Fruit fly (Drosophila melanogaster) whole organism, embryonic: ENCODE results near the gene CG34028.
A peak's percentile ranks its signal among the peaks of the same experiment; 100 is the strongest.

ENCODE experiments used
- Ada2b ChIP-seq: fragments of 200-800 bp; sonication (Bioruptor generic); IDR thresholded peaks from 2 replicates; pipeline ENCODE4 v1.3.6; 2022; ENCODE audit warnings: missing biosample characterization, missing genetic modification characterization
- CG10366 ChIP-seq: fragments of 200-800 bp; sonication (Bioruptor generic); IDR thresholded peaks from 2 replicates; pipeline ENCODE4 v1.3.6; 2022; ENCODE audit warnings: missing biosample characterization, missing genetic modification characterization
- CG10959 ChIP-seq: fragments of 200-800 bp; sonication (Bioruptor generic); IDR thresholded peaks from 2 replicates; pipeline ENCODE4 v1.3.6; 2022; ENCODE audit warnings: missing biosample characterization, missing genetic modification characterization
- CG11085 ChIP-seq: fragments of 200-800 bp; sonication (Bioruptor generic); IDR thresholded peaks from 2 replicates; pipeline ENCODE4 v1.3.6; 2022; ENCODE audit warnings: missing biosample characterization, missing genetic modification characterization
- CG11560 ChIP-seq: fragments of 200-800 bp; sonication (Bioruptor generic); IDR thresholded peaks from 3 replicates; pipeline ENCODE4 v1.3.6; 2022; ENCODE audit warnings: missing biosample characterization, missing genetic modification characterization
- CG13424 ChIP-seq: fragments of 200-800 bp; sonication (Bioruptor generic); optimal IDR thresholded peaks from 2 replicates; lab custom pipeline; 2019; ENCODE audit warnings: missing biosample characterization, mild to moderate bottlenecking, missing genetic modification characterization, moderate library complexity
- CG13775 ChIP-seq: fragments of 200-800 bp; sonication (Bioruptor generic); optimal IDR thresholded peaks from 3 replicates; lab custom pipeline; 2017; ENCODE audit warnings: missing biosample characterization, mild to moderate bottlenecking, missing genetic modification characterization
- CG15269 ChIP-seq: fragments of 200-800 bp; sonication (Bioruptor generic); optimal IDR thresholded peaks from 2 replicates; lab custom pipeline; 2018; ENCODE audit warnings: missing biosample characterization, mild to moderate bottlenecking, missing genetic modification characterization, moderate library complexity
- CG15601 ChIP-seq: fragments of 200-800 bp; sonication (Bioruptor generic); optimal IDR thresholded peaks from 3 replicates; lab custom pipeline; 2019; ENCODE audit warnings: missing biosample characterization, mild to moderate bottlenecking, missing genetic modification characterization, moderate library complexity
- CG17802 ChIP-seq: fragments of 200-800 bp; sonication (Bioruptor generic); optimal IDR thresholded peaks from 2 replicates; lab custom pipeline; 2018; ENCODE audit warnings: missing biosample characterization, mild to moderate bottlenecking, missing genetic modification characterization, moderate library complexity
- CG2889 ChIP-seq: fragments of 200-800 bp; sonication (Bioruptor generic); IDR thresholded peaks from 3 replicates; pipeline ENCODE4 v1.3.6; 2022; ENCODE audit warnings: missing biosample characterization, missing genetic modification characterization
- CG31224 ChIP-seq: fragments of 200-800 bp; sonication (Bioruptor generic); IDR thresholded peaks from 2 replicates; pipeline ENCODE4 v1.3.6; 2022; ENCODE audit warnings: missing biosample characterization, missing genetic modification characterization
- CG31365 ChIP-seq: fragments of 200-800 bp; sonication (Bioruptor generic); optimal IDR thresholded peaks from 2 replicates; lab custom pipeline; 2018; ENCODE audit warnings: missing biosample characterization, mild to moderate bottlenecking, missing genetic modification characterization
- CG6765 ChIP-seq: fragments of 200-800 bp; sonication (Bioruptor generic); optimal IDR thresholded peaks from 3 replicates; lab custom pipeline; 2017; ENCODE audit warnings: missing biosample characterization, mild to moderate bottlenecking, missing genetic modification characterization
- CG6813 ChIP-seq: fragments of 200-800 bp; sonication (Bioruptor generic); optimal IDR thresholded peaks from 2 replicates; lab custom pipeline; 2017; ENCODE audit warnings: missing biosample characterization, missing genetic modification characterization, mild to moderate bottlenecking, moderate library complexity, missing genetic modification reagents
- CG7556 ChIP-seq: fragments of 200-800 bp; sonication (Bioruptor generic); optimal IDR thresholded peaks from 2 replicates; lab custom pipeline; 2017; ENCODE audit warnings: missing biosample characterization, mild to moderate bottlenecking, missing genetic modification characterization
- CG7745 ChIP-seq: fragments of 200-800 bp; sonication (Bioruptor generic); optimal IDR thresholded peaks from 2 replicates; lab custom pipeline; 2018; ENCODE audit warnings: missing biosample characterization, mild to moderate bottlenecking, missing genetic modification characterization, moderate library complexity
- CG9215 ChIP-seq: fragments of 200-800 bp; sonication (Bioruptor generic); IDR thresholded peaks from 2 replicates; pipeline ENCODE4 v1.3.6; 2022; ENCODE audit warnings: missing biosample characterization, missing genetic modification characterization
- CG9609 ChIP-seq: fragments of 200-800 bp; sonication (Bioruptor generic); optimal IDR thresholded peaks from 3 replicates; lab custom pipeline; 2016; ENCODE audit warnings: missing biosample characterization, missing genetic modification characterization
- CG9932 ChIP-seq: fragments of 200-800 bp; sonication (Bioruptor generic); IDR thresholded peaks from 2 replicates; pipeline ENCODE4 v1.3.6; 2022; ENCODE audit warnings: missing biosample characterization, missing genetic modification characterization
- CTCF ChIP-seq: fragments of 200-800 bp; sonication (Bioruptor generic); optimal IDR thresholded peaks from 2 replicates; lab custom pipeline; 2017; ENCODE audit warnings: missing biosample characterization, mild to moderate bottlenecking, missing genetic modification characterization, moderate library complexity
- Chrac-16 ChIP-seq: fragments of 200-800 bp; sonication (Bioruptor generic); optimal IDR thresholded peaks from 3 replicates; lab custom pipeline; 2016; ENCODE audit warnings: missing biosample characterization, missing genetic modification characterization
- Dref ChIP-seq: fragments of 200-800 bp; sonication (Bioruptor generic); IDR thresholded peaks from 2 replicates; pipeline ENCODE4 v1.3.6; 2022; ENCODE audit warnings: missing biosample characterization, missing genetic modification characterization
- Fer2 ChIP-seq: fragments of 200-800 bp; sonication (Bioruptor generic); optimal IDR thresholded peaks from 2 replicates; lab custom pipeline; 2018; ENCODE audit warnings: missing biosample characterization, mild to moderate bottlenecking, missing genetic modification characterization, moderate library complexity
- Gug ChIP-seq: fragments of 200-800 bp; sonication (Bioruptor generic); IDR thresholded peaks from 4 replicates; pipeline ENCODE4 v1.3.6; 2022; ENCODE audit warnings: missing biosample characterization, missing genetic modification characterization
- Hr39 ChIP-seq: fragments of >200 bp; optimal IDR thresholded peaks from 2 replicates; lab custom pipeline; 2017
- Lhr ChIP-seq: fragments of 200-800 bp; sonication (Bioruptor generic); optimal IDR thresholded peaks from 3 replicates; lab custom pipeline; 2017; ENCODE audit warnings: mild to moderate bottlenecking, missing biosample characterization, missing genetic modification reagents, missing genetic modification characterization
- Lim3 ChIP-seq: fragments of 200-800 bp; sonication (Bioruptor generic); IDR thresholded peaks from 2 replicates; pipeline ENCODE4 v1.3.6; 2022; ENCODE audit warnings: missing biosample characterization, missing genetic modification characterization
- Pdp1 ChIP-seq, 2 experiments: fragments of 200-800 bp; sonication (Bioruptor generic); optimal IDR thresholded peaks; 3 replicates each; lab custom pipeline; 2016; ENCODE audit warnings: missing biosample characterization in 2 of 2, missing genetic modification characterization in 2 of 2, mild to moderate bottlenecking in 1 of 2, moderate library complexity in 1 of 2
- Usf ChIP-seq: fragments of 200-800 bp; sonication (Bioruptor generic); optimal IDR thresholded peaks from 2 replicates; lab custom pipeline; 2017; ENCODE audit warnings: missing genotype, missing biosample characterization, missing genetic modification characterization
- bbx ChIP-seq: fragments of 200-800 bp; sonication (Bioruptor generic); IDR thresholded peaks from 2 replicates; pipeline ENCODE4 v1.3.6; 2022; ENCODE audit warnings: missing biosample characterization, missing genetic modification characterization; ENCODE audit not compliant: partially characterized antibody
- bcd ChIP-seq: fragments of 200-800 bp; sonication (Bioruptor generic); optimal IDR thresholded peaks from 2 replicates; lab custom pipeline; 2017; ENCODE audit warnings: missing biosample characterization, mild to moderate bottlenecking, missing genetic modification characterization
- crp ChIP-seq, 2 experiments: fragments of 200-800 bp; sonication (Bioruptor generic); optimal IDR thresholded peaks; 2 replicates in 1 of 2; 3 replicates in 1 of 2; lab custom pipeline; 2017; ENCODE audit warnings: missing biosample characterization in 2 of 2, missing genetic modification characterization in 2 of 2, mild to moderate bottlenecking in 1 of 2, moderate library complexity in 1 of 2
- dan ChIP-seq: fragments of 200-800 bp; sonication (Bioruptor generic); IDR thresholded peaks from 2 replicates; pipeline ENCODE4 v1.3.6; 2022; ENCODE audit warnings: missing biosample characterization, missing genetic modification characterization
- dm ChIP-seq: fragments of 200-800 bp; sonication (Bioruptor generic); optimal IDR thresholded peaks from 3 replicates; lab custom pipeline; 2016; ENCODE audit warnings: missing biosample characterization, missing genetic modification characterization
- dmrt99B ChIP-seq: fragments of 200-800 bp; sonication (Bioruptor generic); optimal IDR thresholded peaks from 2 replicates; lab custom pipeline; 2018; ENCODE audit warnings: missing biosample characterization, mild to moderate bottlenecking, missing genetic modification characterization, moderate library complexity
- fd64A ChIP-seq: fragments of 200-800 bp; sonication (Bioruptor generic); optimal IDR thresholded peaks from 3 replicates; lab custom pipeline; 2018; ENCODE audit warnings: missing biosample characterization, mild to moderate bottlenecking, missing genetic modification characterization
- her ChIP-seq: fragments of 200-800 bp; sonication (Bioruptor generic); optimal IDR thresholded peaks from 2 replicates; lab custom pipeline; 2016; ENCODE audit warnings: missing biosample characterization, missing genetic modification characterization
- jing ChIP-seq: fragments of 200-800 bp; sonication (Bioruptor generic); optimal IDR thresholded peaks from 2 replicates; lab custom pipeline; 2018; ENCODE audit warnings: missing biosample characterization, mild to moderate bottlenecking, missing genetic modification characterization
- lilli ChIP-seq: fragments of 200-800 bp; sonication (Bioruptor generic); optimal IDR thresholded peaks from 3 replicates; lab custom pipeline; 2016; ENCODE audit warnings: missing biosample characterization, missing genetic modification characterization
- maf-S ChIP-seq: fragments of 200-800 bp; sonication (Bioruptor generic); optimal IDR thresholded peaks from 2 replicates; lab custom pipeline; 2016; ENCODE audit warnings: missing biosample characterization, missing genetic modification characterization
- mirr ChIP-seq: fragments of 200-800 bp; sonication (Bioruptor generic); optimal IDR thresholded peaks from 3 replicates; lab custom pipeline; 2018; ENCODE audit warnings: missing biosample characterization, mild to moderate bottlenecking, missing genetic modification characterization
- mld ChIP-seq: fragments of 200-800 bp; sonication (Bioruptor generic); IDR thresholded peaks from 3 replicates; pipeline ENCODE4 v1.3.6; 2022; ENCODE audit warnings: missing biosample characterization, missing genetic modification characterization; ENCODE audit not compliant: partially characterized antibody
- odd ChIP-seq: fragments of 200-800 bp; sonication (Bioruptor generic); optimal IDR thresholded peaks from 2 replicates; lab custom pipeline; 2017; ENCODE audit warnings: missing biosample characterization, mild to moderate bottlenecking, missing genetic modification characterization
- row ChIP-seq: fragments of 200-800 bp; sonication (Bioruptor generic); IDR thresholded peaks from 3 replicates; pipeline ENCODE4 v1.3.6; 2022; ENCODE audit warnings: missing biosample characterization, missing genetic modification characterization
- slou ChIP-seq: fragments of 200-800 bp; sonication (Bioruptor generic); optimal IDR thresholded peaks from 3 replicates; lab custom pipeline; 2016; ENCODE audit warnings: missing biosample characterization, missing genetic modification characterization
- slp2 ChIP-seq: fragments of 200-800 bp; sonication (Bioruptor generic); optimal IDR thresholded peaks from 2 replicates; lab custom pipeline; 2016; ENCODE audit warnings: missing biosample characterization, missing genetic modification characterization
- sug ChIP-seq: fragments of 200-800 bp; optimal IDR thresholded peaks from 2 replicates; lab custom pipeline; 2019; ENCODE audit warnings: missing biosample characterization, mild to moderate bottlenecking, missing genetic modification characterization, moderate library complexity
- tll ChIP-seq, 2 experiments: fragments of 200-800 bp in 1 of 2; fragments of >200 bp in 1 of 2; sonication (Bioruptor generic) in 1 of 2; optimal IDR thresholded peaks; 2 replicates each; lab custom pipeline; 2017 to 2019; ENCODE audit warnings: missing biosample characterization in 2 of 2, missing genetic modification characterization in 2 of 2, mild to moderate bottlenecking in 1 of 2, moderate library complexity in 1 of 2
- trh ChIP-seq: fragments of 200-800 bp; sonication (Bioruptor generic); optimal IDR thresholded peaks from 2 replicates; lab custom pipeline; 2016; ENCODE audit warnings: missing biosample characterization, missing genetic modification characterization
- ttk ChIP-seq: fragments of 200-800 bp; sonication (Bioruptor generic); IDR thresholded peaks from 2 replicates; pipeline ENCODE4 v2.1.2; 2022; ENCODE audit warnings: missing biosample characterization, missing genetic modification characterization

Gene CG34028

DNA sequence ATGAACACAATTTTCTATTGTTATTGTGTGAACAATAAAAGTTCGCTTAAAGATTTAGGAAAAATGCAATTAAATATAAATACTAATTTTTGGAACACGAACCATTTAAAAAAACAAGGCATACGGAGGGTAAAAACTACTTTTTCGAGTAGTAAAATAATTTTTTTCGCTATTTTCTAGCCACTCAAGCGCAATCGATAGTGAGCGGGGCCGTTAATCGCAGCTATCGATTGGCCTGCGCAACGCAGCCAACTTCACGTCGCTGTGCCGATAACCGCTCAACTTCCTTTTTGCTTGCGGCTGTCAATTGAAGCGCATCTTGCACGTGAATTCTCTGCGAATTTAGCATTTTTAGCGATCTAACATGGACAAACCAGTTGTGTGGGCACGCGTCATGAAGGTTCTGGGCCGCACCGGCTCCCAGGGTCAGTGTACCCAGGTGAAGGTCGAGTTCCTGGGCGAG lies 43.1 kb downstream of the CG34028 start, which contains the start of gene RpS28b (continued):
- TF ChIP-seq Pdp1 (GFP tag; optimal IDR thresholded peaks at IDR 0.05; lab: Kevin White, UChicago): peak; percentile 72 to 74
- peak; percentile 90 for TF ChIP-seq ttk (GFP tag; lab: Robert Waterston, UW)
- TF ChIP-seq odd: peak; percentile 91
- peak; percentile 96 for TF ChIP-seq CG11085 (GFP tag; lab: Robert Waterston, UW)
- TF ChIP-seq CG10366 (GFP tag; lab: Robert Waterston, UW): peak; percentile 92
- 0 out of 2 replicates have a peak, but pooled peaks have one; percentile 30 for TF ChIP-seq Lim3
- peak; percentile 97 for TF ChIP-seq Dref (GFP tag; lab: Robert Waterston, UW)
- TF ChIP-seq tll (GFP tag; optimal IDR thresholded peaks at IDR 0.05; lab: Kevin White, UChicago): no peak
- TF ChIP-seq trh (GFP tag; lab: Kevin White, UChicago): peak; percentile 78
- no peak for TF ChIP-seq dan
- peak; percentile 85 for TF ChIP-seq CG9609
- TF ChIP-seq her (GFP tag; lab: Kevin White, UChicago): peak; percentile 91
- TF ChIP-seq slp2 (GFP tag; lab: Kevin White, UChicago): peak; percentile 89
- TF ChIP-seq dm (GFP tag; lab: Kevin White, UChicago): peak; percentile 92
- TF ChIP-seq CG7556 (GFP tag; lab: Kevin White, UChicago): peak; percentile 40
- TF ChIP-seq CG17802 (tag; lab: Kevin White, UChicago): peak; percentile 83
- peak; percentile 85 for TF ChIP-seq Usf (GFP tag; lab: Kevin White, UChicago)
- TF ChIP-seq fd64A (GFP tag; lab: Kevin White, UChicago): peak; percentile 91
- TF ChIP-seq mld: peak; percentile 66; the same call in 2 of the 3 replicates
- peak; percentile 95 for TF ChIP-seq bcd
- peak; percentile 93 for TF ChIP-seq CG6765 (GFP tag; lab: Kevin White, UChicago)
- TF ChIP-seq slou (GFP tag; lab: Kevin White, UChicago): peak; percentile 82
- peak; percentile 17 for TF ChIP-seq Chrac-16 (GFP tag; lab: Kevin White, UChicago)
- TF ChIP-seq CG13775 (GFP tag; lab: Kevin White, UChicago): peak; percentile 93
- peak; percentile 81 for TF ChIP-seq bbx
- peak; percentile 56 for TF ChIP-seq CTCF
- TF ChIP-seq jing (GFP tag; lab: Kevin White, UChicago): peak; percentile 66
- TF ChIP-seq maf-S (GFP tag; lab: Kevin White, UChicago): peak; percentile 85
- TF ChIP-seq CG31224: peak; percentile 86
- TF ChIP-seq CG11560: peak; percentile 63; the same call in 2 of the 3 replicates
- TF ChIP-seq mirr (GFP tag; lab: Kevin White, UChicago): peak; percentile 96
- peak; percentile 81 for TF ChIP-seq CG31365 (tag; lab: Kevin White, UChicago)
- peak; percentile 76 for TF ChIP-seq CG15601
- peak; percentile 92 for TF ChIP-seq Gug (GFP tag; lab: Robert Waterston, UW)
- TF ChIP-seq sug: peak; percentile 72
- no peak for TF ChIP-seq CG7745 (tag; lab: Kevin White, UChicago)
- peak; percentile 87 for TF ChIP-seq row (GFP tag; lab: Robert Waterston, UW)
- TF ChIP-seq dmrt99B (tag; lab: Kevin White, UChicago): no peak
- peak; percentile 94 for TF ChIP-seq CG6813
- peak; percentile 68 for TF ChIP-seq lilli (GFP tag; lab: Kevin White, UChicago)
- peak; percentile 73 for TF ChIP-seq Ada2b (GFP tag; lab: Robert Waterston, UW)
- peak; percentile 83 for TF ChIP-seq Fer2 (tag; lab: Kevin White, UChicago)
- peak; percentile 40 for TF ChIP-seq CG13424
- peak in 1 of 2 experiments; percentile 56 for TF ChIP-seq crp (GFP tag; optimal IDR thresholded peaks at IDR 0.05; lab: Kevin White, UChicago)
- peak; percentile 83 for TF ChIP-seq CG15269 (tag; lab: Kevin White, UChicago)
- no peak for TF ChIP-seq Hr39 (lab: Kevin White, UChicago)
- peak; percentile 79 for TF ChIP-seq Lhr (GFP tag; lab: Kevin White, UChicago)
- peak; percentile 89 for TF ChIP-seq CG10959 (GFP tag; lab: Robert Waterston, UW)
- TF ChIP-seq CG2889 (GFP tag; lab: Robert Waterston, UW): peak; percentile 82
- TF ChIP-seq CG9215 (GFP tag; lab: Robert Waterston, UW): peak; percentile 73
- peak; percentile 90 for TF ChIP-seq CG9932 (GFP tag; lab: Robert Waterston, UW)
